Fruit fly (Drosophila melanogaster) whole organism, wandering third instar larva: ENCODE results near the gene CG34355.

Source experiments
- Hnf4 ChIP-seq: fragments of 200-800 bp; sonication (Bioruptor generic); optimal IDR thresholded peaks from 2 replicates; lab custom pipeline; 2016; ENCODE audit warnings: missing biosample characterization, mild to moderate bottlenecking, missing genetic modification characterization
- psq ChIP-seq: fragments of 200-800 bp; sonication (Bioruptor generic); optimal IDR thresholded peaks from 3 replicates; lab custom pipeline; 2017; ENCODE audit warnings: missing biosample characterization, mild to moderate bottlenecking, missing genetic modification characterization, moderate library complexity

- peak; percentile 51 for TF ChIP-seq psq (GFP tag; lab: Kevin White, UChicago)
- no peak for TF ChIP-seq Hnf4
Observed at dm6 chr3R:23767417-23767853, 36.2 kb upstream of the CG34355 start, which contains the start of the genes CG10214 and CG10375.
